Fruit fly (Drosophila melanogaster): ENCODE results near the gene aus.

Gene aus

dm6 chr3R:21269923-21270322 lies 79.5 kb downstream of the aus start, which contains the start of the genes AP-2sigma and Idi (continued):
- TF ChIP-seq CG1529 (GFP tag; optimal IDR thresholded peaks at IDR 0.05) (no peak), sob (GFP tag; IDR thresholded peaks at IDR 0.05) (peak; percentile 56), MBD-R2 (GFP tag; IDR thresholded peaks at IDR 0.05) (peak; percentile 98), ttk (GFP tag; IDR thresholded peaks at IDR 0.05) (no peak), Mes4 (GFP tag; optimal IDR thresholded peaks at IDR 0.05) (peak; percentile 16), CG8944 (GFP tag; optimal IDR thresholded peaks at IDR 0.05) (no peak), ara (GFP tag; IDR thresholded peaks at IDR 0.05) (no peak), Side (GFP tag; optimal IDR thresholded peaks at IDR 0.05) (no peak), CG10565 (GFP tag; optimal IDR thresholded peaks at IDR 0.05) (no peak), bowl (GFP tag; IDR thresholded peaks at IDR 0.05) (no peak), eyg (GFP tag; optimal IDR thresholded peaks at IDR 0.05) (no peak), CG6654 (GFP tag; optimal IDR thresholded peaks at IDR 0.05) (no peak), CG1647 (GFP tag; optimal IDR thresholded peaks at IDR 0.05) (no peak), CG6254 (GFP tag; optimal IDR thresholded peaks at IDR 0.05) (no peak), ind (GFP tag; optimal IDR thresholded peaks at IDR 0.05) (no peak), CG11093 (GFP tag; IDR thresholded peaks at IDR 0.05) (no peak), Taf1 (GFP tag; IDR thresholded peaks at IDR 0.05) (no peak), Six4 (GFP tag; optimal IDR thresholded peaks at IDR 0.05) (no peak), scrt (GFP tag; optimal IDR thresholded peaks at IDR 0.05) (no peak), Drgx (GFP tag; IDR thresholded peaks at IDR 0.05) (no peak), CG10462 (GFP tag; optimal IDR thresholded peaks at IDR 0.05) (no peak), CG18619 (GFP tag; optimal IDR thresholded peaks at IDR 0.05) (no peak), Usf (GFP tag; optimal IDR thresholded peaks at IDR 0.05) (no peak), CG10366 (GFP tag; IDR thresholded peaks at IDR 0.05) (peak; percentile 32; the same call in 1 of the 2 replicates), CG3847 (GFP tag; IDR thresholded peaks at IDR 0.05) (peak; percentile 89), Atf6 (GFP tag; IDR thresholded peaks at IDR 0.05) (no peak), Ets97D (GFP tag; optimal IDR thresholded peaks at IDR 0.05) (peak; percentile 46), gcm2 (GFP tag; optimal IDR thresholded peaks at IDR 0.05) (no peak), ems (GFP tag; optimal IDR thresholded peaks at IDR 0.05) (no peak), CG16813 (GFP tag; IDR thresholded peaks at IDR 0.05; ENCODE audit: partially characterized antibody) (peak; percentile 32; the same call in 1 of the 3 replicates), dm (GFP tag; optimal IDR thresholded peaks at IDR 0.05) (no peak), CG42726 (GFP tag; IDR thresholded peaks at IDR 0.05; ENCODE audit: partially characterized antibody) (no peak), Nf-YC (tag; optimal IDR thresholded peaks at IDR 0.05) (peak; percentile 1), Elba2 (GFP tag; optimal IDR thresholded peaks at IDR 0.05) (no peak), mirr (GFP tag; optimal IDR thresholded peaks at IDR 0.05) (peak; percentile 2), CG2129 (GFP tag; IDR thresholded peaks at IDR 0.05; ENCODE audit: partially characterized antibody) (no peak), CG9817 (tag; optimal IDR thresholded peaks at IDR 0.05) (no peak), chn (GFP tag; optimal IDR thresholded peaks at IDR 0.05) (peak; percentile 35), run (tag; optimal IDR thresholded peaks at IDR 0.05) (no peak), sug (tag; optimal IDR thresholded peaks at IDR 0.05) (peak; percentile 26), CG10274 (GFP tag; optimal IDR thresholded peaks at IDR 0.05) (no peak), CG13624 (GFP tag; optimal IDR thresholded peaks at IDR 0.05) (peak; percentile 69), CG2678 (tag; optimal IDR thresholded peaks at IDR 0.05) (peak; percentile 1), CG12659 (GFP tag; optimal IDR thresholded peaks at IDR 0.05) (peak; percentile 53), CG30431 (GFP tag; optimal IDR thresholded peaks at IDR 0.05) (no peak), CG34422 (GFP tag; IDR thresholded peaks at IDR 0.05) (peak; percentile 70; the same call in 2 of the 3 replicates), CG10147 (GFP tag; optimal IDR thresholded peaks at IDR 0.05) (no peak), psq (GFP tag; optimal IDR thresholded peaks at IDR 0.05) (no peak), cg (GFP tag; optimal IDR thresholded peaks at IDR 0.05) (no peak), CG10209 (GFP tag; optimal IDR thresholded peaks at IDR 0.05) (peak; percentile 17), Med (GFP tag) (peak; percentile 91), da (GFP tag; optimal IDR thresholded peaks at IDR 0.05) (no peak)

All from whole organism, embryonic.